Worm (Caenorhabditis elegans) whole organism, midembryonic: Measurements from ENCODE around the gene mig-22.

ENCODE experiments used
- cog-1 ChIP-seq: sonication (generic microtip); optimal IDR thresholded peaks from 2 replicates; lab custom pipeline; 2016; ENCODE audit warnings: missing genetic modification characterization, missing compliant biosample characterization
- flt-1 ChIP-seq: fragments of 200-800 bp; sonication (Bioruptor generic); IDR thresholded peaks from 2 replicates; pipeline ENCODE4 v1.3.6; 2022; ENCODE audit warnings: missing genetic modification characterization, missing compliant biosample characterization
- klf-2 ChIP-seq: fragments of 200-800 bp; sonication (Bioruptor generic); conservative IDR thresholded peaks from 2 replicates; pipeline ENCODE4 v1.3.6; 2022; ENCODE audit warnings: missing genetic modification reagents, missing genetic modification characterization, missing compliant biosample characterization
- tab-1 ChIP-seq: fragments of 200-800 bp; sonication (Bioruptor generic); IDR thresholded peaks from 2 replicates; pipeline ENCODE4 v1.3.6; 2022; ENCODE audit warnings: missing genetic modification characterization, missing compliant biosample characterization

ce11 chrIII:8725224-8725623 lies 41.9 kb downstream of the mig-22 start:
- TF ChIP-seq flt-1 (no peak), tab-1 (no peak), cog-1 (tag; lab: Kevin White, UChicago) (no peak), klf-2 (GFP tag; lab: Robert Waterston, UW) (no peak)
